Worm (Caenorhabditis elegans): Measurements from ENCODE around the gene M03D4.3.
A peak's percentile ranks its signal among the peaks of the same experiment; 100 is the strongest.

M03D4.3 gene

ce11 chrIV:6156833-6157232 lies 44.6 kb upstream of the M03D4.3 start, which contains the start of gene C11D2.4 (continued):
- no peak for TF ChIP-seq ama-1 (optimal IDR thresholded peaks at IDR 0.05)
- TF ChIP-seq unc-130 (tag; optimal IDR thresholded peaks at IDR 0.05): peak; percentile 20
- no peak for TF ChIP-seq sup-37 (GFP tag; optimal IDR thresholded peaks at IDR 0.05)
- TF ChIP-seq lin-13 (GFP tag; optimal IDR thresholded peaks at IDR 0.05): no peak
- no peak for TF ChIP-seq hlh-4 (tag; optimal IDR thresholded peaks at IDR 0.05)
- TF ChIP-seq alr-1 (tag; optimal IDR thresholded peaks at IDR 0.05; ENCODE audit: borderline replicate concordance): no peak
- TF ChIP-seq nhr-71 (tag; optimal IDR thresholded peaks at IDR 0.05): peak; percentile 71
- no peak for TF ChIP-seq ets-5 (GFP tag; IDR thresholded peaks at IDR 0.05)
- TF ChIP-seq ceh-8 (GFP tag; optimal IDR thresholded peaks at IDR 0.05): no peak
- TF ChIP-seq fkh-10 (GFP tag; optimal IDR thresholded peaks at IDR 0.05): no peak
- TF ChIP-seq nhr-20 (tag; optimal IDR thresholded peaks at IDR 0.05): peak; percentile 57
- TF ChIP-seq sptf-1 (tag; optimal IDR thresholded peaks at IDR 0.05): no peak
- TF ChIP-seq aha-1 (tag; optimal IDR thresholded peaks at IDR 0.05): no peak
- TF ChIP-seq hlh-17 (GFP tag; optimal IDR thresholded peaks at IDR 0.05; ENCODE audit: borderline replicate concordance): no peak
- no peak for TF ChIP-seq ceh-88 (GFP tag; IDR thresholded peaks at IDR 0.05)
- TF ChIP-seq egl-13 (tag; optimal IDR thresholded peaks at IDR 0.05): no peak
- peak; percentile 57 for TF ChIP-seq swsn-7 (tag; optimal IDR thresholded peaks at IDR 0.05)
- peak; percentile 51; the same call in 1 of the 2 replicates for TF ChIP-seq nhr-19 (GFP tag; conservative IDR thresholded peaks at IDR 0.05)
- TF ChIP-seq elt-3 (tag; optimal IDR thresholded peaks at IDR 0.05): no peak
- no peak for TF ChIP-seq unc-30 (tag; optimal IDR thresholded peaks at IDR 0.05)
- TF ChIP-seq pqm-1 (tag; optimal IDR thresholded peaks at IDR 0.05): no peak
- peak; percentile 56 for TF ChIP-seq rnt-1 (tag; optimal IDR thresholded peaks at IDR 0.05)
- no peak for TF ChIP-seq isw-1 (GFP tag; IDR thresholded peaks at IDR 0.05)
- peak; percentile 48 for TF ChIP-seq irx-1 (tag; optimal IDR thresholded peaks at IDR 0.05)
- no peak for TF ChIP-seq blmp-1 (tag; optimal IDR thresholded peaks at IDR 0.05)
- no peak for TF ChIP-seq unc-62 (GFP tag; optimal IDR thresholded peaks at IDR 0.05)
- TF ChIP-seq hpl-2 (GFP tag; optimal IDR thresholded peaks at IDR 0.05): no peak
- TF ChIP-seq nhr-76 (tag; optimal IDR thresholded peaks at IDR 0.05): no peak
- no peak for TF ChIP-seq ceh-82 (tag; optimal IDR thresholded peaks at IDR 0.05)
- TF ChIP-seq nhr-85 (tag): no peak
- no peak for TF ChIP-seq unc-98 (GFP tag; IDR thresholded peaks at IDR 0.05)
- no peak for TF ChIP-seq efl-3 (GFP tag; optimal IDR thresholded peaks at IDR 0.05)
- TF ChIP-seq fos-1 (tag; optimal IDR thresholded peaks at IDR 0.05): no peak
- TF ChIP-seq nhr-90 (tag; optimal IDR thresholded peaks at IDR 0.05; ENCODE audit: poor library complexity): peak; percentile 37
- TF ChIP-seq fkh-4 (tag; optimal IDR thresholded peaks at IDR 0.05; ENCODE audit: borderline replicate concordance): no peak
- TF ChIP-seq sox-4 (tag; optimal IDR thresholded peaks at IDR 0.05): no peak
- no peak for TF ChIP-seq nhr-12 (tag; optimal IDR thresholded peaks at IDR 0.05)
- TF ChIP-seq unc-86 (tag; optimal IDR thresholded peaks at IDR 0.05): peak; percentile 5
- no peak for TF ChIP-seq Y116A8C.19 (tag; optimal IDR thresholded peaks at IDR 0.05; ENCODE audit: borderline replicate concordance)
- no peak for TF ChIP-seq nhr-84 (tag; optimal IDR thresholded peaks at IDR 0.05)
- no peak for TF ChIP-seq nhr-28 (tag; optimal IDR thresholded peaks at IDR 0.05)
- no peak for TF ChIP-seq ceh-90 (tag; optimal IDR thresholded peaks at IDR 0.05)
- peak in 1 of 2 experiments; percentile 73 for TF ChIP-seq mdl-1 (tag; optimal IDR thresholded peaks at IDR 0.05)
- no peak for TF ChIP-seq lin-39 (tag; optimal IDR thresholded peaks at IDR 0.05)
- no peak for TF ChIP-seq zag-1 (tag; optimal IDR thresholded peaks at IDR 0.05)
- TF ChIP-seq pag-3 (tag; optimal IDR thresholded peaks at IDR 0.05; ENCODE audit: borderline replicate concordance, insufficient read depth): no peak
- peak; percentile 5 for TF ChIP-seq skn-1 (tag; optimal IDR thresholded peaks at IDR 0.05)
- TF ChIP-seq nhr-77 (tag; optimal IDR thresholded peaks at IDR 0.05): no peak
- TF ChIP-seq snpc-4 (tag; optimal IDR thresholded peaks at IDR 0.05): peak; percentile 55
